Worm (Caenorhabditis elegans) whole organism, young adult: ENCODE results near the gene Y45F10C.2.

ENCODE experiments used
- ama-1 ChIP-seq, 3 experiments: fragments of 150-350 bp in 1 of 3; sonication (generic microtip) in 2 of 3; optimal IDR thresholded peaks; 2 replicates each; lab custom pipeline; 2014 to 2018; ENCODE audit warnings: missing biosample characterization in 2 of 3, missing genetic modification characterization in 2 of 3, missing genetic modification reagents in 2 of 3
- ets-4 ChIP-seq: fragments of 200-800 bp; sonication (Bioruptor generic); optimal IDR thresholded peaks from 2 replicates; lab custom pipeline; 2018; ENCODE audit warnings: mild to moderate bottlenecking, missing genetic modification characterization, missing compliant biosample characterization
- fkh-3 ChIP-seq: sonication (generic microtip); optimal IDR thresholded peaks from 2 replicates; lab custom pipeline; 2016; ENCODE audit warnings: mild to moderate bottlenecking, missing genetic modification characterization, missing compliant biosample characterization
- mcd-1 ChIP-seq: fragments of 200-800 bp; sonication (Bioruptor generic); IDR thresholded peaks from 2 replicates; pipeline ENCODE4 v1.3.6; 2022; ENCODE audit warnings: missing genetic modification reagents, missing genetic modification characterization, missing compliant biosample characterization
- nhr-90 ChIP-seq: sonication (generic microtip); optimal IDR thresholded peaks from 2 replicates; lab custom pipeline; 2016; ENCODE audit warnings: missing genotype, mild to moderate bottlenecking, missing genetic modification characterization, missing compliant biosample characterization
- pha-4 ChIP-seq: fragments of 150-350 bp; sonication (generic microtip); optimal IDR thresholded peaks from 2 replicates; lab custom pipeline; 2014; ENCODE audit warnings: missing biosample characterization, missing genetic modification reagents, missing genetic modification characterization
- somi-1 ChIP-seq: fragments of 200-800 bp; sonication (Bioruptor generic); optimal IDR thresholded peaks from 2 replicates; lab custom pipeline; 2018; ENCODE audit warnings: mild to moderate bottlenecking, missing genetic modification characterization, missing compliant biosample characterization
- unc-62 ChIP-seq: fragments of 150-350 bp; optimal IDR thresholded peaks from 2 replicates; lab custom pipeline; 2014; ENCODE audit warnings: missing biosample characterization, missing genetic modification reagents, missing genetic modification characterization
- zim-3 ChIP-seq: sonication (generic microtip); optimal IDR thresholded peaks from 2 replicates; lab custom pipeline; 2017; ENCODE audit warnings: mild to moderate bottlenecking, missing genetic modification characterization, moderate library complexity, missing compliant biosample characterization

ce11 chrIV:13632613-13633012 is 29.9 kb downstream of the Y45F10C.2 start:
- TF ChIP-seq somi-1 (GFP tag; lab: Kevin White, UChicago) (no peak), pha-4 (tag; lab: Kevin White, UChicago) (no peak), ets-4 (GFP tag; lab: Kevin White, UChicago) (no peak), nhr-90 (no peak), zim-3 (no peak), unc-62 (no peak), mcd-1 (no peak), ama-1 (optimal IDR thresholded peaks at IDR 0.05; lab: Kevin White, UChicago) (no peak), ama-1 (GFP tag; optimal IDR thresholded peaks at IDR 0.05; lab: Kevin White, UChicago) (no peak), fkh-3 (tag; lab: Kevin White, UChicago) (no peak)
